Worm (Caenorhabditis elegans) whole organism, L3 larva: ENCODE data around the gene T22F3.10.

Experiments used
- ceh-16 ChIP-seq: sonication (generic microtip); optimal IDR thresholded peaks from 2 replicates; lab custom pipeline; 2017; ENCODE audit warnings: missing biosample characterization, missing genetic modification characterization
- egl-27 ChIP-seq: sonication (generic microtip); optimal IDR thresholded peaks from 4 replicates; lab custom pipeline; 2017; ENCODE audit warnings: missing biosample characterization, missing genetic modification reagents, missing genetic modification characterization
- nhr-11 ChIP-seq: fragments of 150-350 bp; optimal IDR thresholded peaks from 2 replicates; lab custom pipeline; 2014; ENCODE audit warnings: missing biosample characterization, missing genetic modification characterization
- nhr-77 ChIP-seq: fragments of 150-350 bp; optimal IDR thresholded peaks from 2 replicates; lab custom pipeline; 2014; ENCODE audit warnings: missing biosample characterization, missing genetic modification characterization

ce11 chrV:3585011-3585410, 26.5 kb downstream of the T22F3.10 start:
- no peak for TF ChIP-seq nhr-77
- no peak for TF ChIP-seq nhr-11 (tag; lab: Kevin White, UChicago)
- no peak for TF ChIP-seq ceh-16 (tag; lab: Kevin White, UChicago)
- no peak for TF ChIP-seq egl-27 (tag; lab: Kevin White, UChicago)
